Fruit fly (Drosophila melanogaster) Kc167 (cell line): ENCODE data around the gene hth.

ENCODE experiments used
- Myc ChIP-seq: fragments of >200 bp; optimal IDR thresholded peaks from 2 replicates; lab custom pipeline; 2017; ENCODE audit warnings: missing external identifiers
- Sin3A ChIP-seq: fragments of >200 bp; optimal IDR thresholded peaks from 2 replicates; lab custom pipeline; 2018; ENCODE audit warnings: missing external identifiers
- h ChIP-seq: fragments of >200 bp; optimal IDR thresholded peaks from 3 replicates; lab custom pipeline; 2018; ENCODE audit warnings: missing external identifiers
- insv ChIP-seq: fragments of >200 bp; optimal IDR thresholded peaks from 3 replicates; lab custom pipeline; 2018; ENCODE audit warnings: missing external identifiers
- psq ChIP-seq: fragments of >200 bp; optimal IDR thresholded peaks from 2 replicates; lab custom pipeline; 2017; ENCODE audit warnings: missing external identifiers
- ttk ChIP-seq: sonication (Bioruptor generic); optimal IDR thresholded peaks from 2 replicates; lab custom pipeline; 2017; ENCODE audit warnings: missing external identifiers

Gene hth

DNA sequence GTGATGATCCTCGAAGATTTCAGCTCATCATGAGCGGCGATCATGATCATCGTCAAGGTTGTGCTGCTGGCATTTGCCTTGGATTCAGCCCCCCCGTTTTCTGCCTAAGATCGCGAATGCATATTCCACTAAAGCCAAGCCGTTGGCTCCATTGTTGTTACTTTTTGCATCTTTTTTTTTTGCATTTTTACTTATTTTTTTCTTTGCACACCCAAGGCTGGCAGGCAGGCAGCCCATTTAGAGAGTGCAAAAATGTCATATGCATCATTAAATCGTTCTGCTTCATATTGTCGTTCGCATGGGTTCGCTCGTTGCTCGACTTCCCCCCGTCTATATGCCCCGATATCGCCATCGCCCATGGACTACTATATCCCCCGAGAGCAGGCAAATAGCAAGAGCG is 46.5 kb downstream of the hth start:
- TF ChIP-seq Sin3A (lab: Kevin White, UChicago) (no peak), ttk (no peak), psq (lab: Kevin White, UChicago) (no peak), insv (no peak), h (lab: Kevin White, UChicago) (no peak), Myc (no peak)

DNA sequence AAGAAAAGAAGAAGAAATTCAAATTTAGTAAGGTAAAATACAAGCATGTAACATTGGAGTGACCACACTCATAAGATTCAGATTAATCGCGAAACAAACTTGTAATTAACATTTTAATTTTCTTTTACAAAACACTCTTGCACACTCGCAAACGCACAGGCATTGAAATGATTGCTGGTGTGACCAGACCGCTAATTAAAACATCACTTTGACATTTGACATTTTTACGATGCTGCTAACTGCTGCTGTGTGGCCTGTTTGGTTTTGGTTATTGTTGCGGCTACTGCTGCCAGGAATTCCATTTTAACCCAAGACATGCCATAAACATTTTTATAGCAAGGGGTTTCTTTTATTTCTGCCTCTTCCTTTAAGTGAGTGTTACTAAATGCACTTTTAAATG is 47.9 kb downstream of the hth start:
- no peak for TF ChIP-seq insv
- no peak for TF ChIP-seq Myc
- TF ChIP-seq h (lab: Kevin White, UChicago): no peak
- TF ChIP-seq Sin3A (lab: Kevin White, UChicago): no peak
- no peak for TF ChIP-seq ttk

DNA sequence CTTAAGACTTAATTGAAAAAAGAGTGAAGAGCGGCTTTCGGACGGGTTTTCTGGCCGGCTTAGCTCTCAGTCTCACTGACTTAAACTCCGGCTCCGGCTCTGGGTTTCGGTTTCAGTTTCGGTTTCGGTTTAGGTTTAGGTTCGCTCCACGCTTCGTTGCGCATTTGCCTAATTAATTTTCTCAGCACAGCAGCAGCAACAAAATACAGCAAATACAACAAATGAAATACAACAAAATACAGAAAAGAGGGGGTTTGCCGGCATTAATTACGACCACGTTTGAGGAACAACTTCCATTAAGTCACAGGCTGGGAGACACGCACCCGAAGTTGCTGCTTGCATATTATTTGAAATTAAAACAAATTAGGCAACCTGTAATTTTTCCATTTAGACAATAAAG is 49.3 kb downstream of the hth start:
- TF ChIP-seq h (lab: Kevin White, UChicago) (no peak), psq (lab: Kevin White, UChicago) (no peak), insv (no peak), Sin3A (lab: Kevin White, UChicago) (no peak), ttk (no peak), Myc (no peak)

DNA sequence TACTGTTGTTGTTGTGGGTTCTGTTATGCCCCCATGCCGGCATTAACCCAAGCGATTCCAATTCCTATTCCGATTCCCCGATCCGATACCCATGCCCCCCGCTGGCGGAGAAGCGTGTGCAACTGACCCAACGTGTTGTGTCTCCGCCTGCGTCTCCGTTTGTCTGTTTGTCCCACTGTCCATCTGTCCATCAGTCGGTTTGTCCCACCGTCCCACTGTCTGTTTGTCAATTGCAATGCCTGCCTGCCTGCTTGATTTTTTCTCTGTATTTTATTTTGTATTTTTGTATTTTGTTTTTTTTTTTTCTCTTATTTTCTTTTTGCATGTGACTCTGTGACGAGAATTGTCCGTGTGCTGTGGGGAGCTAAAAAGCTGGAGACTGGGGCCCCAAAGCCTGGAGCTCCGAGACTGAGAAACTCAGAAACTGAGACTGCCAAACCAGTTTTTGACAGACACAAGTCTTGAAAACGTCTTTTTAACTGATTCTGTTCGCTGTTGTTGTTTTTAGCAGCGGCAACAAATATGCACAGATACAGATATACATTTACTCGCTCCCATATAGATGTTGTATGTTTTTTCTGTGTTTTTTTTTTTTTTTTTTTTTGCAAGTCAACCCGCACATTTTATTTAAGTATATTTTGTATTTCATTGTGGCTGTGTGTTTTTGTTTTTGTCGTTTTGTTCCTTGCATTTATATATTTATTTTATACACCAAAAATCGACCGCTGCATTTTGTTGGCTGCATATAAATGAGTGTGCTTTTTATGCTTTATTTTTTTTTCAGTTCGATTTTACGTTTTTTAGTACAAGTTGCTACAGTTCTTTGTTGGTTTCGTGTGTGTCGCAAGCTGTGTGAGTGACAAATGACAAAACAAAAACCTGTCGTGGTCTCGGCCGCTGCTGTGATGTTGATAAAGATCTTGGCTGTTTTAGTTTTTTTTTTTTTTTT is 50.5 kb downstream of the hth start:
- TF ChIP-seq Sin3A (lab: Kevin White, UChicago) (no peak), psq (lab: Kevin White, UChicago) (no peak), ttk (no peak), insv (no peak), Myc (no peak), h (lab: Kevin White, UChicago) (no peak)

DNA sequence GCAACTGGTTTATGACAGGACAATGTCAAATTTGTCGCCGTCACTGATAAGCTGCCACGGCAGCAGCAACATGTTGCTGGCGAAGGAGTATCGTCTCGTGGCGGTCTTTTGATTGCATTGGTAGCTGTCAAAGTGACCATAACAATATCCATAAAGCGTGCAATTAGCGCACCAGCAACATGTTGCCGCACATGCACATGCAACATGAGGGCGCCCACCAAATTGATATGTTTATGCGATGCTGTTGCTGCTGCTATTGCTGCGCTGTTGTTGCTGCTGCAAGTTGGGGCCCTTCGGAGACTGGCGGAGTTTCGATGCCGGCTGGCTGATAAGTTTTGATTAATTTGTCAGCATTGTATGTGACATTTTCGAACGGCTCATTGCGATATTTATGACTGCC is 51.9 kb downstream of the hth start:
- no peak for TF ChIP-seq psq (lab: Kevin White, UChicago)
- TF ChIP-seq h (lab: Kevin White, UChicago): no peak
- no peak for TF ChIP-seq insv
- TF ChIP-seq Sin3A (lab: Kevin White, UChicago): no peak
- TF ChIP-seq ttk: no peak
- no peak for TF ChIP-seq Myc

DNA sequence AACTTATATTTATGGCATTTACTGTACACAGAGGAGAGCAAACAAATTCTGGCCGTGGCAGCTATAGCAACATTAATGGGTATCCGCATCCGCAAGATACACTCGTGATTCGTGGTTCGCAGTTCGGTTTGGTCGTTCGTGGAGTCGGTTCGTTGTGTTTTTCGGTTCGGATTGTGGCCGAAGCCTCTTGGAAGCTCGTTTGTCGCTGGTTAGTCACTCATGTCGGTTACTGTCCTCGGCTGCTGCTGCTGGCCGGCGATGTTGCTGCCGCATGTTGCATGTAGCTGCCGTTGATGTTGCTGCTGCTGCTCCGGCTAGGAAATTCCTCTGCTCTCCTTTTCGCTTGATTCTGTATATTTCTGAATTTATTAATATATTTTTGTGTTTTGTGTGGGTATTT is 54.5 kb downstream of the hth start:
- TF ChIP-seq psq (lab: Kevin White, UChicago) (no peak), Myc (no peak), ttk (no peak), Sin3A (lab: Kevin White, UChicago) (no peak), h (lab: Kevin White, UChicago) (no peak), insv (no peak)

DNA sequence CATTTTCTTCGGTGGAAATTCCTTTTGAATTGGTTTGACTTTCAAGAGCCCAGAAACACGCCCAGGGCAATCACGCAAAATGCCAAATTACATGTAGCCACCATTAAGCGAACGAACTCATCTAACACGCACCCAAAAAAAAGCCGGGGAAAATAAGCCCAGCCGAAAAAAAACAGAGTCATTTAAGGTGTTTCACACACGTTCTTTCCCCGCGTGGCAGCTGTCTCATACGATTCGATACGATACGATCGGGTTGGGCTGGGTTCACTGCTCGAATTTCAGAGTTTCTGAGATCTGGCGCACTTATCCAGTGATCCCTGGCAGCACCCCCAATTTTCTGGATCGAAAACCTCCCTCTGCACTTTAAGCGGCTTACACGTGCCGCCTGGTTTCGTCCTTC is 59.0 kb downstream of the hth start:
- TF ChIP-seq Sin3A (lab: Kevin White, UChicago): no peak
- TF ChIP-seq ttk: no peak
- TF ChIP-seq Myc: no peak
- TF ChIP-seq psq (lab: Kevin White, UChicago): no peak
- TF ChIP-seq h (lab: Kevin White, UChicago): no peak
- no peak for TF ChIP-seq insv

DNA sequence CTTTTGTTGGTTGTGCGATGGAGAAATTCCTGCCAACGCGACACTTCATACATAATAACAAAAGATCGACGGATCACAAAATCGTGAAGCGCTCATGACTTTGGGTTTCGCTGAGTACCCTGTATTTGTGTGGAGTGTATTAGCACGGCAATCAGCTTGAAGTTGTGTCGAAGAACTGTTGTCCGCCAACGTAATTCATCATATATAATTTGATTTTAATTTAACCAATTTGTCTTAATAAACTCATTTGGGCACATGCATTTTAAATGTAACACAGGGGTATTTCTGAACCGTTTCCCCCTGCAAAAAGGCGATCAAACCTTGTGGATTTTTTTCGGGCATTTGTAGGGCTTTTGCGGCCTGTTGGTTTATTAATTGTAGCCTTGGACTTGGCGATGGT is 59.8 kb downstream of the hth start:
- TF ChIP-seq h (lab: Kevin White, UChicago): no peak
- TF ChIP-seq ttk: no peak
- no peak for TF ChIP-seq insv
- TF ChIP-seq Myc: no peak
- no peak for TF ChIP-seq psq (lab: Kevin White, UChicago)
- no peak for TF ChIP-seq Sin3A (lab: Kevin White, UChicago)

DNA sequence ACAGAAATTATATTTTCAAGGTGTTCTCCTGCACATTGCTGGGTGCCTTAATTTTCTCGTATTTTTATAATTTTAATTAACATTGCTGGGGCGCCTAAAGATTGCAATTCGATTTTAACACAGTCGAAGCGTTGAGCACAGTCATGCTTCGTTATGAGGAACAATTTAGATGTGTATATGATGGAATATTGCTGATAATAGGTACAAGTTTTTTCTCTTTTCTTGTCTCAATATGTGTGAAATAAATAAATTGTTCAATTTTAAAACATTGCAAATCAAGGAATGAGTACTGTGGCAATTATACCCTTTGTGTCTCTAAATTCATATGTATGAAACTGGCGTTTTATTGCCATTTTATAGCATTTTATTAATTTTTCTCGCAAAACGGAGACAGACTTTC is 64.8 kb downstream of the hth start:
- TF ChIP-seq Sin3A (lab: Kevin White, UChicago) (no peak), h (lab: Kevin White, UChicago) (no peak), ttk (no peak), insv (no peak)

DNA sequence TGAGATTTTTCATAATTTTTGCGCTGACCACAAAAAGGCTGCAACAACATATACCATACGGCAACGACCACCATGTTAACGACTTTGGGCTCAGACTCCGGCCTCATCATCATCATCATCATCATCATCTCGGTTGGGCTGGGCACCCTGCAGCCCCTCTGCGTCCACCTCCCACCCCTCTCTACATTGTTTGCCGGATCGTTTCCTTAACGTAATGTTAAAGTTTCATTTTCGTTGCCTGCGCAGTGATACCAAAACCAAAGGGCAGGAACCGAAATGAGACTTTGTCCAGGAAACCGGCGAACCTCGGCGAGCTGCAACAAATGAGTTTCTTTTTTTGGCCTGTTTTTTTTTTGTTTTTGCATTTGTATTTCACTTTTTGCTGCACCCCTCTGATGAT is 65.7 kb downstream of the hth start:
- TF ChIP-seq psq (lab: Kevin White, UChicago) (no peak), Myc (no peak), insv (no peak), h (lab: Kevin White, UChicago) (no peak), ttk (no peak), Sin3A (lab: Kevin White, UChicago) (no peak)

DNA sequence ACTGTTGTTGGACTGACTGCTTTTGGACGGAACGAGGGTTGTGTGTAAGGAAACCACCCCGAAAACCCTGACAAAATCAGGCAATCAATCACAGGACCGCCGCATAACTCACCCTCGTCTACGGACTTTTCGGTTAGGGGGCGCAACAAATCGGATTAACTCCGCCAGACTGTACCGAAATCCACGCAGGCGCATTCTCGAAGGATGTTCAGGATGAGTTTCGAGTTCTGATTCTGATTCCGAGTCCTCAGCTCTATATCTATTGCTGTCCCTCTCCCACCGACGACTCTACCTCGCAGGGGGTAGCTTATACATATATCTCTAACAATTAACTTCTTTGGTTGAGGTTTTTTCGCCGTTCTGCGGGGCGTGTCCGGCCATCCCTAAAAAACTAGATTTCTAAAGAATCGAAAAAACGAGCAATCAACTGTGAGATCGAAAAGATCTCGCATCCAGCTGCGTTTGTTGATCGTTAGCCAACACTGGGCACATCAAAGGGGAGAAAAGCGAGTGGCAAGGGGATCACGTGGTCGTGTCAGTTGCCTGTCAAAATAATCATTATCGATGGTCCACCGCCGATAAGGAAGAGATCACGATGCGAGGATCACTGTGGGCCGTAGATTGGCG is 68.0 kb downstream of the hth start:
- TF ChIP-seq ttk (no peak), Myc (no peak), insv (no peak), Sin3A (lab: Kevin White, UChicago) (no peak), psq (lab: Kevin White, UChicago) (no peak)

DNA sequence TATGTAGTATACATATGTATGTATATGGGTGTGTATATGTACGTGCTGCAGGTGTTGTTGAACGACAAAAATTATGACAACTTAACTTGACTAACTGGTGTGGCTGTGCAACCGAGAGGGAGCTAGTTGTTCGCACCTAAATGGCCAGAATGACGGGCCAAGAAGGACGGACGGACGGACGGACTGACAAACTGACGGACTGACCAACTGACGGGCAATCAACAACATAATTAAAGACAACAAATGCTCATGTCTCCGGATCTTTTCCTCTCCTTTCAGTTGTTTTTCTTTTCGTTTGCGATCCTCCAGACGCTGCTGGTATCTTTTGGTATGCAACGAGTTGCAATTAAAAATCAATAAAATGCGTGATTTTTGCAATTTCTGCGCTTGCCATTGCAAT is 68.7 kb downstream of the hth start:
- TF ChIP-seq ttk (no peak), Sin3A (lab: Kevin White, UChicago) (no peak), psq (lab: Kevin White, UChicago) (no peak), Myc (no peak), insv (no peak), h (lab: Kevin White, UChicago) (no peak)

DNA sequence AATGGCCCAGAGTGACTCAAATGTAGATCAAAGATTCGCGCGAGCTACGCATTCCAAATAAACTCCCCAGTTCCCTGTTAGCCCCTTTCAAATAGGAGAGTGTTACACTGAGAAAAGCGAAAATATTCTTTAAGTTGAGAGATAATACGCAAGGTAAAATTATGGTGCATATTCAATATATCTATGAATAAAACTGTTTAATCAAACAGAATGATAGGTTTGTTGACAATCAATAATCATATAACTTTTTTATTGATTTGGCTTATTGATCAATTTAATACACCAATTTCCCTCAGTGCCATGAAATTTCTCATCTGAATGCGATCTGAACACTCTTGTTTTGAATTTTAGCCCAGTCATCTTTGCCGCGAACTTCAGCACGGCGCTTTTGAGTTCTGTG is 70.8 kb downstream of the hth start:
- TF ChIP-seq Sin3A (lab: Kevin White, UChicago): no peak
- no peak for TF ChIP-seq Myc
- TF ChIP-seq psq (lab: Kevin White, UChicago): no peak
- TF ChIP-seq ttk: no peak
- TF ChIP-seq insv: no peak
- TF ChIP-seq h (lab: Kevin White, UChicago): no peak
